Worm (Caenorhabditis elegans): ENCODE measurements around the gene fbxb-49.

DNA sequence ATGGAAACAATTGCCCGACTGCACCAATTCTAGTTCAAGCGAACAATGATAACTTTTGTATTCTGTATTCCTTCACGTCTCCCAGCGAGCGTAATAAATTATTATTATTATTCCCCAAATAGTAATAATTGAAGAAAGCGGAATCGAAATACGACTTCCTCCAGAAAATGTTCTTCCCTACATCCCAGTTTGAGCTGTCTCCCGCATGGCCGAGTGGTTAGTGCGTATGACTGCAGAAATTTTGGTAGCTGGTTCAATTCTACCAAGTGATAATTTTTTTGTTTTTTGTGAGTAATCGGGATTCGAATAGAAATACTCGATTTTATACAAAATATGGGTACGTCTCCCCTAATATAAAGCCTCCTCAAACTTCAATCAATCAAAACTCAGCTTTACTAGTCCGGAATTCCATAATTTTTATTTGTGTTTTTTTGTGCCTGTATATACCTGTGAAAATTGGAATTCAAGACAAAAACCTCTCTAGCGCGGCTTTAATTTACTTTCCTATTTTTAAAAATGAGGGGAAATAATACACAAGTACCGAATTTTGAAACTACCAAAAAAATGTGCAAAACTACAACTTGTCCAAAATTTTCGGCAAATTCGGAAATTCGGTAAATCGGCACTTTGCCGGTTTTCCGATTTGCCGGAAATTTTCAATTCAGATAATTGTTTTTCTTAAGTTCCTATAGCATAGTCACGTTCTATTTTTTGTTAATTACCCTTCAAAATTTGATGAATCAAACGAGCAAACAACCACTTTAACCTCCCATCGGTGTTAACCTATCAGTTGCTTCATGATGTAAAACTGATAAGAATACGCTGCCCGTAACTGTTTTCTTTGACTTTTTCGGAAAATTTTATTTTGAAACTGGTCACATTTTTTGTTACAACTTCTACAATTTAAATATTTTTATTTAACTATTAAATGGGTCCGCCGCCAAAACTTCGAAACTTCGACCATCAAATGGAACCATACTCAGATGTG, 29.1 kb downstream of the fbxb-49 start, which contains the start of gene bath-46:
- no peak for TF ChIP-seq him-1 (tag; optimal IDR thresholded peaks at IDR 0.05)
- TF ChIP-seq W03F9.2 (tag; optimal IDR thresholded peaks at IDR 0.05), result no peak
- no peak for TF ChIP-seq dao-5 (tag; optimal IDR thresholded peaks at IDR 0.05)
